Worm (Caenorhabditis elegans) whole organism, early embryonic: ENCODE data around the gene F57H12.5.

ENCODE experiments used
- B0310.2 ChIP-seq: sonication (generic microtip); optimal IDR thresholded peaks from 2 replicates; lab custom pipeline; 2016; ENCODE audit warnings: mild to moderate bottlenecking, missing genetic modification characterization, missing compliant biosample characterization
- aly-1 ChIP-seq: sonication (generic microtip); optimal IDR thresholded peaks from 2 replicates; lab custom pipeline; 2016; ENCODE audit warnings: missing genetic modification characterization, missing compliant biosample characterization
- ama-1 ChIP-seq: fragments of 150-350 bp; optimal IDR thresholded peaks from 2 replicates; lab custom pipeline; 2014
- ets-7 ChIP-seq: sonication (generic microtip); optimal IDR thresholded peaks from 2 replicates; lab custom pipeline; 2016; ENCODE audit warnings: missing genotype, missing genetic modification characterization, missing compliant biosample characterization
- hmbx-1 ChIP-seq: sonication (generic microtip); optimal IDR thresholded peaks from 2 replicates; lab custom pipeline; 2016; ENCODE audit warnings: mild to moderate bottlenecking, missing genetic modification characterization, missing compliant biosample characterization
- hmg-4 ChIP-seq: fragments of 200-800 bp; sonication (Bioruptor generic); optimal IDR thresholded peaks from 2 replicates; lab custom pipeline; 2018; ENCODE audit warnings: mild to moderate bottlenecking, missing genetic modification characterization, missing compliant biosample characterization
- pes-1 ChIP-seq: fragments of 200-800 bp; sonication (Bioruptor generic); IDR thresholded peaks from 2 replicates; pipeline ENCODE4 v1.3.6; 2022; ENCODE audit warnings: missing genetic modification reagents, missing genetic modification characterization, missing compliant biosample characterization
- sea-1 ChIP-seq: fragments of 200-800 bp; sonication (Bioruptor generic); conservative IDR thresholded peaks from 2 replicates; pipeline ENCODE4 v1.3.6; 2022; ENCODE audit warnings: missing genetic modification characterization, missing compliant biosample characterization
- tbx-11 ChIP-seq: fragments of 200-800 bp; sonication (Bioruptor generic); IDR thresholded peaks from 2 replicates; pipeline ENCODE4 v1.3.6; 2022; ENCODE audit warnings: missing genetic modification characterization, missing compliant biosample characterization

- no peak for TF ChIP-seq aly-1 (tag; lab: Kevin White, UChicago)
- TF ChIP-seq tbx-11 (GFP tag; lab: Robert Waterston, UW) = no peak
- no peak for TF ChIP-seq B0310.2 (tag; lab: Kevin White, UChicago)
- TF ChIP-seq hmg-4 (GFP tag; lab: Kevin White, UChicago) = no peak
- no peak for TF ChIP-seq ets-7 (tag; lab: Kevin White, UChicago)
- TF ChIP-seq sea-1 = no peak
- TF ChIP-seq pes-1 (GFP tag; lab: Robert Waterston, UW) = no peak
- no peak for TF ChIP-seq ama-1
- TF ChIP-seq hmbx-1 (tag; lab: Kevin White, UChicago) = no peak
Measured at ce11 chrIV:7979588-7979987, 12.5 kb downstream of the F57H12.5 start, which contains the start of gene unc-24.
